Worm (Caenorhabditis elegans) whole organism, L2 larva: ENCODE results near the gene srg-25.

Experiments
- C34F6.9 ChIP-seq: fragments of 150-350 bp; optimal IDR thresholded peaks from 2 replicates; lab custom pipeline; 2014; ENCODE audit warnings: missing biosample characterization, missing genetic modification characterization
- F13H6.1 ChIP-seq: sonication (generic microtip); optimal IDR thresholded peaks from 2 replicates; lab custom pipeline; 2016; ENCODE audit warnings: missing genetic modification characterization, missing compliant biosample characterization
- R02D3.7 ChIP-seq: fragments of 150-350 bp; optimal IDR thresholded peaks from 2 replicates; lab custom pipeline; 2014; ENCODE audit warnings: missing biosample characterization, missing genetic modification characterization
- Y55F3AM.14 ChIP-seq: fragments of 200-800 bp; sonication (Bioruptor generic); optimal IDR thresholded peaks from 2 replicates; lab custom pipeline; 2018; ENCODE audit warnings: mild to moderate bottlenecking, missing genetic modification characterization, missing compliant biosample characterization
- ZK546.5 ChIP-seq: sonication (generic microtip); optimal IDR thresholded peaks from 2 replicates; lab custom pipeline; 2017; ENCODE audit warnings: missing biosample characterization, missing genetic modification characterization
- alr-1 ChIP-seq: fragments of 150-350 bp; optimal IDR thresholded peaks from 2 replicates; lab custom pipeline; 2014; ENCODE audit warnings: missing biosample characterization, missing genetic modification characterization
- aly-2 ChIP-seq: fragments of 150-350 bp; optimal IDR thresholded peaks from 2 replicates; lab custom pipeline; 2014; ENCODE audit warnings: missing biosample characterization, missing genetic modification characterization
- ama-1 ChIP-seq: fragments of 150-350 bp; optimal IDR thresholded peaks from 2 replicates; lab custom pipeline; 2018; ENCODE audit warnings: inconsistent platforms
- blmp-1 ChIP-seq: sonication (generic microtip); optimal IDR thresholded peaks from 2 replicates; lab custom pipeline; 2017; ENCODE audit warnings: missing genetic modification characterization, mild to moderate bottlenecking, missing compliant biosample characterization, antibody characterized with exemption, moderate library complexity; ENCODE audit not compliant: insufficient read depth
- ceh-16 ChIP-seq: fragments of 150-350 bp; optimal IDR thresholded peaks from 2 replicates; lab custom pipeline; 2014; ENCODE audit warnings: missing biosample characterization, missing genetic modification characterization
- ceh-82 ChIP-seq: fragments of 150-350 bp; optimal IDR thresholded peaks from 2 replicates; lab custom pipeline; 2014; ENCODE audit warnings: missing biosample characterization, missing genetic modification characterization
- crh-2 ChIP-seq: sonication (generic microtip); optimal IDR thresholded peaks from 2 replicates; lab custom pipeline; 2017; ENCODE audit warnings: missing biosample characterization, missing genetic modification characterization
- dmd-4 ChIP-seq: sonication (generic microtip); optimal IDR thresholded peaks from 2 replicates; lab custom pipeline; 2017; ENCODE audit warnings: missing biosample characterization, missing genetic modification characterization
- elt-1 ChIP-seq: fragments of 150-350 bp; optimal IDR thresholded peaks from 2 replicates; lab custom pipeline; 2014; ENCODE audit warnings: missing biosample characterization, missing genetic modification characterization
- fos-1 ChIP-seq: fragments of 150-350 bp; optimal IDR thresholded peaks from 2 replicates; lab custom pipeline; 2014; ENCODE audit warnings: missing biosample characterization, missing genetic modification characterization
- gmeb-1 ChIP-seq: fragments of 150-350 bp; optimal IDR thresholded peaks from 2 replicates; lab custom pipeline; 2014; ENCODE audit warnings: missing biosample characterization, missing genetic modification characterization
- lin-11 ChIP-seq: fragments of 150-350 bp; sonication (generic microtip); optimal IDR thresholded peaks from 2 replicates; lab custom pipeline; 2014; ENCODE audit warnings: missing biosample characterization, missing genetic modification characterization, inconsistent platforms, mixed read lengths
- lin-39 ChIP-seq: fragments of 150-350 bp; optimal IDR thresholded peaks from 2 replicates; lab custom pipeline; 2014; ENCODE audit warnings: missing biosample characterization, missing genetic modification reagents, missing genetic modification characterization
- lsy-2 ChIP-seq, 2 experiments: fragments of 150-350 bp in 1 of 2; sonication (generic microtip) in 1 of 2; optimal IDR thresholded peaks; 2 replicates each; lab custom pipeline; 2014 to 2017; ENCODE audit warnings: missing biosample characterization in 2 of 2, missing genetic modification characterization in 2 of 2
- mab-5 ChIP-seq: fragments of 150-350 bp; optimal IDR thresholded peaks from 2 replicates; lab custom pipeline; 2014; ENCODE audit warnings: missing biosample characterization, missing genetic modification characterization
- mbf-1 ChIP-seq: sonication (generic microtip); optimal IDR thresholded peaks from 2 replicates; lab custom pipeline; 2017; ENCODE audit warnings: missing biosample characterization, missing genetic modification characterization
- mdl-1 ChIP-seq, 2 experiments: fragments of 150-350 bp in 1 of 2; sonication (generic microtip) in 1 of 2; optimal IDR thresholded peaks; 2 replicates each; lab custom pipeline; 2017; ENCODE audit warnings: missing biosample characterization in 2 of 2, missing genetic modification characterization in 2 of 2
- nhr-10 ChIP-seq: sonication (generic microtip); optimal IDR thresholded peaks from 2 replicates; lab custom pipeline; 2017; ENCODE audit warnings: missing biosample characterization, missing genetic modification characterization
- nhr-11 ChIP-seq: fragments of 150-350 bp; optimal IDR thresholded peaks from 2 replicates; lab custom pipeline; 2014; ENCODE audit warnings: missing biosample characterization, missing genetic modification characterization
- nhr-12 ChIP-seq: fragments of 150-350 bp; optimal IDR thresholded peaks from 2 replicates; lab custom pipeline; 2014; ENCODE audit warnings: missing biosample characterization, missing genetic modification characterization
- nhr-21 ChIP-seq: fragments of 150-350 bp; optimal IDR thresholded peaks from 2 replicates; lab custom pipeline; 2014; ENCODE audit warnings: missing biosample characterization, missing genetic modification characterization
- nhr-23 ChIP-seq: fragments of 150-350 bp; optimal IDR thresholded peaks from 2 replicates; lab custom pipeline; 2014; ENCODE audit warnings: missing biosample characterization, missing genetic modification reagents, missing genetic modification characterization
- nhr-237 ChIP-seq: fragments of 150-350 bp; optimal IDR thresholded peaks from 2 replicates; lab custom pipeline; 2014; ENCODE audit warnings: missing biosample characterization, missing genetic modification characterization
- nhr-25 ChIP-seq: fragments of 150-350 bp; sonication (generic microtip); optimal IDR thresholded peaks from 3 replicates; lab custom pipeline; 2014; ENCODE audit warnings: missing biosample characterization, missing genetic modification characterization
- nhr-6 ChIP-seq: fragments of 150-350 bp; optimal IDR thresholded peaks from 2 replicates; lab custom pipeline; 2014; ENCODE audit warnings: missing biosample characterization, missing genetic modification characterization
- nhr-77 ChIP-seq: fragments of 150-350 bp; optimal IDR thresholded peaks from 2 replicates; lab custom pipeline; 2014; ENCODE audit warnings: missing biosample characterization, missing genetic modification characterization
- peb-1 ChIP-seq: fragments of 150-350 bp; optimal IDR thresholded peaks from 2 replicates; lab custom pipeline; 2014; ENCODE audit warnings: missing biosample characterization, missing genetic modification characterization
- sem-4 ChIP-seq: fragments of 150-350 bp; optimal IDR thresholded peaks from 2 replicates; lab custom pipeline; 2014; ENCODE audit warnings: missing biosample characterization, missing genetic modification reagents, missing genetic modification characterization
- skn-1 ChIP-seq: sonication (generic microtip); optimal IDR thresholded peaks from 2 replicates; lab custom pipeline; 2017; ENCODE audit warnings: missing biosample characterization, missing genetic modification characterization
- sma-3 ChIP-seq: sonication (generic microtip); optimal IDR thresholded peaks from 2 replicates; lab custom pipeline; 2016; ENCODE audit warnings: missing genetic modification reagents, missing genetic modification characterization, missing compliant biosample characterization
- snpc-4 ChIP-seq: fragments of 150-350 bp; optimal IDR thresholded peaks from 2 replicates; lab custom pipeline; 2014; ENCODE audit warnings: missing biosample characterization, missing genetic modification characterization
- unc-39 ChIP-seq: fragments of 150-350 bp; optimal IDR thresholded peaks from 2 replicates; lab custom pipeline; 2014; ENCODE audit warnings: missing biosample characterization, missing genetic modification characterization
- unc-55 ChIP-seq: fragments of 150-350 bp; sonication (generic microtip); optimal IDR thresholded peaks from 3 replicates; lab custom pipeline; 2014; ENCODE audit warnings: missing biosample characterization, missing genetic modification reagents, missing genetic modification characterization
- unc-62 ChIP-seq: fragments of 150-350 bp; optimal IDR thresholded peaks from 2 replicates; lab custom pipeline; 2014; ENCODE audit warnings: missing biosample characterization, missing genetic modification reagents, missing genetic modification characterization
- ztf-1 ChIP-seq: fragments of 200-800 bp; sonication (Bioruptor generic); conservative IDR thresholded peaks from 2 replicates; pipeline ENCODE4 v1.3.6; 2022; ENCODE audit warnings: missing genetic modification characterization, missing compliant biosample characterization
- ztf-11 ChIP-seq: sonication (generic microtip); optimal IDR thresholded peaks from 2 replicates; lab custom pipeline; 2017; ENCODE audit warnings: missing biosample characterization, missing genetic modification characterization
- ztf-4 ChIP-seq: fragments of 150-350 bp; optimal IDR thresholded peaks from 2 replicates; lab custom pipeline; 2014; ENCODE audit warnings: missing biosample characterization, missing genetic modification characterization

srg-25 gene

ce11 chrV:5339497-5339896 is 5.8 kb downstream of the srg-25 start, which contains the start of gene srg-27:
srg-27 (plus strand) TSS chrV:5339797.
- no peak for TF ChIP-seq lsy-2 (tag; optimal IDR thresholded peaks at IDR 0.05; lab: Kevin White, UChicago)
- no peak for TF ChIP-seq sem-4 (tag; lab: Kevin White, UChicago)
- TF ChIP-seq dmd-4 (tag; lab: Kevin White, UChicago) = no peak
- TF ChIP-seq crh-2 (tag; lab: Kevin White, UChicago) = no peak
- TF ChIP-seq F13H6.1 (tag; lab: Kevin White, UChicago) = no peak
- TF ChIP-seq fos-1 (tag; lab: Kevin White, UChicago) = no peak
- no peak for TF ChIP-seq nhr-237 (tag; lab: Kevin White, UChicago)
- no peak for TF ChIP-seq mbf-1 (tag; lab: Kevin White, UChicago)
- no peak for TF ChIP-seq lin-39 (tag; lab: Kevin White, UChicago)
- TF ChIP-seq peb-1 = no peak
- TF ChIP-seq nhr-23 (tag; lab: Kevin White, UChicago) = no peak

ce11 chrV:5336884-5337283 is 8.4 kb downstream of the srg-25 start, which contains the start of gene srg-29:
srg-29 (plus strand) TSS chrV:5337184.
- TF ChIP-seq ztf-1 (no peak), ceh-82 (tag; lab: Kevin White, UChicago) (no peak)

- no peak for TF ChIP-seq nhr-10 (tag; lab: Kevin White, UChicago)
Measured at ce11 chrV:5334588-5334987, 10.7 kb downstream of the srg-25 start, which contains the start of gene srg-28. srg-28 (plus strand) TSS chrV:5334888.

ce11 chrV:5330967-5331366 is 14.4 kb downstream of the srg-25 start, which contains the start of gene srg-26:
srg-26 (plus strand) TSS chrV:5331267.
- TF ChIP-seq lin-39 (tag; lab: Kevin White, UChicago) (no peak), ztf-4 (tag; lab: Kevin White, UChicago) (no peak), crh-2 (tag; lab: Kevin White, UChicago) (no peak), blmp-1 (no peak), dmd-4 (tag; lab: Kevin White, UChicago) (no peak), F13H6.1 (tag; lab: Kevin White, UChicago) (no peak), elt-1 (tag; lab: Kevin White, UChicago) (no peak), unc-62 (GFP tag; lab: Kevin White, UChicago) (no peak)

- TF ChIP-seq nhr-237 (tag; lab: Kevin White, UChicago) = no peak
- TF ChIP-seq mab-5 = no peak
- TF ChIP-seq nhr-10 (tag; lab: Kevin White, UChicago) = no peak
- TF ChIP-seq crh-2 (tag; lab: Kevin White, UChicago) = no peak
- peak; percentile 19 for TF ChIP-seq gmeb-1
- no peak for TF ChIP-seq lsy-2 (tag; optimal IDR thresholded peaks at IDR 0.05; lab: Kevin White, UChicago)
- TF ChIP-seq nhr-11 (tag; lab: Kevin White, UChicago) = no peak
- no peak for TF ChIP-seq nhr-77 (tag; lab: Kevin White, UChicago)
- TF ChIP-seq unc-62 (GFP tag; lab: Kevin White, UChicago) = no peak
- TF ChIP-seq aly-2 (tag; lab: Kevin White, UChicago) = no peak
- TF ChIP-seq ztf-4 (tag; lab: Kevin White, UChicago) = no peak
- TF ChIP-seq ztf-1 = no peak
- no peak for TF ChIP-seq mdl-1 (tag; optimal IDR thresholded peaks at IDR 0.05; lab: Kevin White, UChicago)
- no peak for TF ChIP-seq ZK546.5 (tag; lab: Kevin White, UChicago)
- TF ChIP-seq C34F6.9 = peak; percentile 42
- TF ChIP-seq fos-1 (tag; lab: Kevin White, UChicago) = peak; percentile 40
- TF ChIP-seq snpc-4 (tag; lab: Kevin White, UChicago) = peak; percentile 9
- TF ChIP-seq dmd-4 (tag; lab: Kevin White, UChicago) = no peak
- no peak for TF ChIP-seq lin-39 (tag; lab: Kevin White, UChicago)
- TF ChIP-seq ama-1 = no peak
- TF ChIP-seq peb-1 = no peak
- TF ChIP-seq lin-11 (tag; lab: Kevin White, UChicago) = no peak
- TF ChIP-seq mbf-1 (tag; lab: Kevin White, UChicago) = no peak
- TF ChIP-seq Y55F3AM.14 (GFP tag; lab: Kevin White, UChicago) = no peak
- TF ChIP-seq sem-4 (tag; lab: Kevin White, UChicago) = no peak
- no peak for TF ChIP-seq alr-1
- no peak for TF ChIP-seq unc-39 (tag; lab: Kevin White, UChicago)
- no peak for TF ChIP-seq nhr-23 (tag; lab: Kevin White, UChicago)
- peak; percentile 54 for TF ChIP-seq sma-3
- no peak for TF ChIP-seq nhr-12
- peak; percentile 72 for TF ChIP-seq F13H6.1 (tag; lab: Kevin White, UChicago)
- TF ChIP-seq ceh-16 (tag; lab: Kevin White, UChicago) = no peak
- peak; percentile 27 for TF ChIP-seq nhr-21
- no peak for TF ChIP-seq nhr-25 (tag; lab: Kevin White, UChicago)
- no peak for TF ChIP-seq ceh-82 (tag; lab: Kevin White, UChicago)
- TF ChIP-seq ztf-11 (tag; lab: Kevin White, UChicago) = no peak
- TF ChIP-seq nhr-6 (tag; lab: Kevin White, UChicago) = no peak
- TF ChIP-seq unc-55 = no peak
- TF ChIP-seq skn-1 (tag; lab: Kevin White, UChicago) = no peak
- TF ChIP-seq R02D3.7 = no peak
Measured at ce11 chrV:5329677-5330266, 15.5 kb downstream of the srg-25 start.
